Worm (Caenorhabditis elegans): Measurements from ENCODE around the gene itr-1.

ce11 chrIV:7706805-7707204, 31.8 kb downstream of the itr-1 start, which contains the start of gene F33D4.4:
- TF ChIP-seq W03F9.2 (tag; optimal IDR thresholded peaks at IDR 0.05) (no peak), dao-5 (tag; optimal IDR thresholded peaks at IDR 0.05) (no peak), him-1 (tag; optimal IDR thresholded peaks at IDR 0.05) (no peak)
